Worm (Caenorhabditis elegans) whole organism, young adult: ENCODE measurements around the gene flcn-1.

Source experiments
- B0019.2 ChIP-seq: fragments of 200-800 bp; sonication (Bioruptor generic); conservative IDR thresholded peaks from 2 replicates; pipeline ENCODE4 v1.3.6; 2022; ENCODE audit warnings: missing genetic modification reagents, missing genetic modification characterization, missing compliant biosample characterization
- C06A6.2 ChIP-seq: fragments of 200-800 bp; sonication (Bioruptor generic); conservative IDR thresholded peaks from 2 replicates; pipeline ENCODE4 v1.3.6; 2022; ENCODE audit warnings: missing genetic modification characterization, missing compliant biosample characterization
- C17E4.6 ChIP-seq: fragments of 200-800 bp; sonication (Bioruptor generic); IDR thresholded peaks from 2 replicates; pipeline ENCODE4 v1.3.6; 2022; ENCODE audit warnings: missing genetic modification reagents, missing genetic modification characterization, missing compliant biosample characterization
- F23B12.7 ChIP-seq: sonication (generic microtip); optimal IDR thresholded peaks from 2 replicates; lab custom pipeline; 2017; ENCODE audit warnings: missing genetic modification characterization, mild to moderate bottlenecking, missing compliant biosample characterization, antibody characterized with exemption, moderate library complexity; ENCODE audit not compliant: insufficient read depth
- F37B4.10 ChIP-seq: fragments of 200-800 bp; sonication (Bioruptor generic); IDR thresholded peaks from 2 replicates; pipeline ENCODE4 v1.3.6; 2022; ENCODE audit warnings: missing genetic modification characterization, missing compliant biosample characterization
- F39B2.1 ChIP-seq: fragments of 200-800 bp; sonication (Bioruptor generic); IDR thresholded peaks from 2 replicates; pipeline ENCODE4 v1.3.6; 2022; ENCODE audit warnings: missing genetic modification reagents, missing genetic modification characterization, missing compliant biosample characterization
- F52B5.7 ChIP-seq: sonication (generic microtip); optimal IDR thresholded peaks from 2 replicates; lab custom pipeline; 2016; ENCODE audit warnings: mild to moderate bottlenecking, missing genetic modification characterization, missing compliant biosample characterization
- F57A8.1 ChIP-seq: fragments of 200-800 bp; sonication (Bioruptor generic); optimal IDR thresholded peaks from 2 replicates; lab custom pipeline; 2018; ENCODE audit warnings: mild to moderate bottlenecking, missing genetic modification characterization, moderate library complexity, missing compliant biosample characterization
- Y79H2A.3 ChIP-seq: fragments of 200-800 bp; sonication (Bioruptor generic); conservative IDR thresholded peaks from 2 replicates; pipeline ENCODE4 v1.3.6; 2022; ENCODE audit warnings: missing genetic modification reagents, missing genetic modification characterization, missing compliant biosample characterization
- akir-1 ChIP-seq: fragments of 200-800 bp; sonication (Bioruptor generic); optimal IDR thresholded peaks from 2 replicates; lab custom pipeline; 2018; ENCODE audit warnings: mild to moderate bottlenecking, missing genetic modification characterization, moderate library complexity, missing compliant biosample characterization
- bed-2 ChIP-seq: fragments of 200-800 bp; sonication (Bioruptor generic); IDR thresholded peaks from 2 replicates; pipeline ENCODE4 v1.3.6; 2022; ENCODE audit warnings: missing genetic modification reagents, missing genetic modification characterization, missing compliant biosample characterization
- ceh-58 ChIP-seq: fragments of 200-800 bp; sonication (Bioruptor generic); IDR thresholded peaks from 2 replicates; pipeline ENCODE4 v1.3.6; 2022; ENCODE audit warnings: missing genetic modification characterization, missing compliant biosample characterization
- ceh-79 ChIP-seq: sonication (generic microtip); optimal IDR thresholded peaks from 2 replicates; lab custom pipeline; 2017; ENCODE audit warnings: mild to moderate bottlenecking, missing genetic modification characterization, missing compliant biosample characterization
- ceh-91 ChIP-seq: fragments of 200-800 bp; sonication (Bioruptor generic); IDR thresholded peaks from 2 replicates; pipeline ENCODE4 v1.3.6; 2022; ENCODE audit warnings: missing genetic modification reagents, missing genetic modification characterization, missing compliant biosample characterization
- egl-44 ChIP-seq: fragments of 200-800 bp; sonication (Bioruptor generic); IDR thresholded peaks from 2 replicates; pipeline ENCODE4 v1.3.6; 2022; ENCODE audit warnings: missing genetic modification reagents, missing genetic modification characterization, missing compliant biosample characterization
- him-1 ChIP-seq: sonication (generic microtip); optimal IDR thresholded peaks from 2 replicates; lab custom pipeline; 2016; ENCODE audit warnings: missing genotype, missing genetic modification reagents, missing genetic modification characterization, missing compliant biosample characterization
- hlh-12 ChIP-seq: sonication (generic microtip); optimal IDR thresholded peaks from 2 replicates; lab custom pipeline; 2016; ENCODE audit warnings: missing genetic modification characterization, missing compliant biosample characterization
- hrde-1 ChIP-seq: sonication (generic microtip); optimal IDR thresholded peaks from 2 replicates; lab custom pipeline; 2016; ENCODE audit warnings: missing genetic modification characterization, mild to moderate bottlenecking, missing compliant biosample characterization, moderate library complexity, missing genotype, missing genetic modification reagents, borderline replicate concordance
- let-526 ChIP-seq: fragments of 200-800 bp; sonication (Bioruptor generic); IDR thresholded peaks from 2 replicates; pipeline ENCODE4 v1.3.6; 2022; ENCODE audit warnings: missing genetic modification reagents, missing genetic modification characterization, missing compliant biosample characterization
- mel-28 ChIP-seq: sonication (generic microtip); optimal IDR thresholded peaks from 2 replicates; lab custom pipeline; 2016; ENCODE audit warnings: borderline replicate concordance, mild to moderate bottlenecking, missing genetic modification characterization, missing compliant biosample characterization
- nfya-2 ChIP-seq: fragments of 200-800 bp; sonication (Bioruptor generic); IDR thresholded peaks from 2 replicates; pipeline ENCODE4 v1.3.6; 2022; ENCODE audit warnings: missing genetic modification reagents, missing genetic modification characterization, missing compliant biosample characterization
- nfyb-1 ChIP-seq: fragments of 200-800 bp; sonication (Bioruptor generic); IDR thresholded peaks from 2 replicates; pipeline ENCODE4 v1.3.6; 2022; ENCODE audit warnings: missing genetic modification reagents, missing genetic modification characterization, missing compliant biosample characterization
- nhr-27 ChIP-seq: fragments of 200-800 bp; sonication (Bioruptor generic); optimal IDR thresholded peaks from 2 replicates; lab custom pipeline; 2018; ENCODE audit warnings: mild to moderate bottlenecking, missing genetic modification characterization, moderate library complexity, missing compliant biosample characterization
- nhr-90 ChIP-seq: sonication (generic microtip); optimal IDR thresholded peaks from 2 replicates; lab custom pipeline; 2016; ENCODE audit warnings: missing genotype, mild to moderate bottlenecking, missing genetic modification characterization, missing compliant biosample characterization
- repo-1 ChIP-seq: sonication (generic microtip); optimal IDR thresholded peaks from 2 replicates; lab custom pipeline; 2017; ENCODE audit warnings: mild to moderate bottlenecking, missing genetic modification characterization, missing compliant biosample characterization
- somi-1 ChIP-seq: fragments of 200-800 bp; sonication (Bioruptor generic); optimal IDR thresholded peaks from 2 replicates; lab custom pipeline; 2018; ENCODE audit warnings: mild to moderate bottlenecking, missing genetic modification characterization, missing compliant biosample characterization
- tbp1 ChIP-seq: fragments of 200-800 bp; sonication (Bioruptor generic); optimal IDR thresholded peaks from 2 replicates; lab custom pipeline; 2018; ENCODE audit warnings: mild to moderate bottlenecking, missing genetic modification characterization, missing compliant biosample characterization
- tbx-9 ChIP-seq: sonication (generic microtip); optimal IDR thresholded peaks from 2 replicates; lab custom pipeline; 2016; ENCODE audit warnings: borderline replicate concordance, missing genetic modification characterization, inconsistent platforms, missing compliant biosample characterization
- tlf-1 ChIP-seq: fragments of 200-800 bp; sonication (Bioruptor generic); optimal IDR thresholded peaks from 2 replicates; lab custom pipeline; 2018; ENCODE audit warnings: mild to moderate bottlenecking, missing genetic modification characterization, missing compliant biosample characterization
- unc-62 ChIP-seq: fragments of 150-350 bp; optimal IDR thresholded peaks from 2 replicates; lab custom pipeline; 2014; ENCODE audit warnings: missing biosample characterization, missing genetic modification reagents, missing genetic modification characterization
- zfh-2 ChIP-seq: fragments of 200-800 bp; sonication (Bioruptor generic); conservative IDR thresholded peaks from 2 replicates; pipeline ENCODE4 v1.3.6; 2022; ENCODE audit warnings: missing genetic modification reagents, missing genetic modification characterization, missing compliant biosample characterization
- ztf-26 ChIP-seq: sonication (generic microtip); optimal IDR thresholded peaks from 2 replicates; lab custom pipeline; 2017; ENCODE audit warnings: missing genetic modification characterization, missing compliant biosample characterization
- ztf-3 ChIP-seq: fragments of 200-800 bp; sonication (Bioruptor generic); optimal IDR thresholded peaks from 2 replicates; lab custom pipeline; 2018; ENCODE audit warnings: mild to moderate bottlenecking, missing genetic modification characterization, missing compliant biosample characterization
- ztf-6 ChIP-seq: fragments of 200-800 bp; sonication (Bioruptor generic); IDR thresholded peaks from 2 replicates; pipeline ENCODE4 v1.3.6; 2022; ENCODE audit warnings: missing genetic modification reagents, missing genetic modification characterization, missing compliant biosample characterization

The flcn-1 gene

ce11 chrII:6939873-6940272, 11.3 kb downstream of the flcn-1 start:
- no peak for TF ChIP-seq nhr-27 (tag; lab: Kevin White, UChicago)
- no peak for TF ChIP-seq akir-1 (GFP tag; lab: Kevin White, UChicago)
- TF ChIP-seq hlh-12 (tag; lab: Kevin White, UChicago), result no peak
- no peak for TF ChIP-seq somi-1 (GFP tag; lab: Kevin White, UChicago)
- no peak for TF ChIP-seq him-1 (tag; lab: Kevin White, UChicago)
- no peak for TF ChIP-seq F52B5.7
- no peak for TF ChIP-seq B0019.2 (GFP tag; lab: Robert Waterston, UW)
- TF ChIP-seq ceh-79 (tag; lab: Kevin White, UChicago), result no peak
- TF ChIP-seq unc-62 (GFP tag; lab: Kevin White, UChicago), result no peak
- TF ChIP-seq C06A6.2 (GFP tag; lab: Robert Waterston, UW), result no peak
- TF ChIP-seq egl-44 (GFP tag; lab: Robert Waterston, UW), result no peak
- TF ChIP-seq bed-2 (GFP tag; lab: Robert Waterston, UW), result no peak
- no peak for TF ChIP-seq ztf-3 (GFP tag; lab: Kevin White, UChicago)
- TF ChIP-seq mel-28 (tag; lab: Kevin White, UChicago), result no peak
- no peak for TF ChIP-seq repo-1 (tag; lab: Kevin White, UChicago)
- no peak for TF ChIP-seq ceh-91 (GFP tag; lab: Robert Waterston, UW)
- no peak for TF ChIP-seq ceh-58 (GFP tag; lab: Robert Waterston, UW)
- TF ChIP-seq nfyb-1, result no peak
- no peak for TF ChIP-seq F57A8.1 (GFP tag; lab: Kevin White, UChicago)

ce11 chrII:6940726-6941230, 12.2 kb downstream of the flcn-1 start:
- TF ChIP-seq tbx-9 (tag; lab: Kevin White, UChicago) (no peak), F23B12.7 (tag; lab: Kevin White, UChicago) (no peak), tbp1 (GFP tag; lab: Kevin White, UChicago) (no peak), nhr-27 (tag; lab: Kevin White, UChicago) (no peak), zfh-2 (GFP tag; lab: Robert Waterston, UW) (no peak)
- TF ChIP-seq, all 124 proteins: peak for 0

ce11 chrII:6941520-6941919, 13.0 kb downstream of the flcn-1 start:
- TF ChIP-seq hrde-1 (tag; lab: Kevin White, UChicago) (no peak), F39B2.1 (GFP tag; lab: Robert Waterston, UW) (no peak), nhr-27 (tag; lab: Kevin White, UChicago) (no peak), nhr-90 (tag; lab: Kevin White, UChicago) (no peak), F37B4.10 (no peak), C17E4.6 (GFP tag; lab: Robert Waterston, UW) (no peak), nfya-2 (GFP tag; lab: Robert Waterston, UW) (no peak), Y79H2A.3 (no peak), tlf-1 (GFP tag; lab: Kevin White, UChicago) (no peak), let-526 (GFP tag; lab: Robert Waterston, UW) (no peak), nfyb-1 (no peak), ztf-26 (tag; lab: Kevin White, UChicago) (no peak), B0019.2 (GFP tag; lab: Robert Waterston, UW) (no peak), ztf-6 (GFP tag; lab: Robert Waterston, UW) (no peak)
- TF ChIP-seq, all 124 proteins: peak for 0
